Fruit fly (Drosophila melanogaster) whole organism, prepupa: ENCODE measurements around the gene mei-9.

ENCODE experiments used
- CG10631 ChIP-seq: fragments of 200-800 bp; sonication (Bioruptor generic); optimal IDR thresholded peaks from 2 replicates; lab custom pipeline; 2016; ENCODE audit warnings: missing biosample characterization, missing genetic modification characterization
- CG11762 ChIP-seq: fragments of 200-800 bp; sonication (Bioruptor generic); optimal IDR thresholded peaks from 3 replicates; lab custom pipeline; 2016; ENCODE audit warnings: missing biosample characterization, missing genetic modification characterization; ENCODE audit not compliant: insufficient read depth
- CG15336 ChIP-seq: fragments of 200-800 bp; sonication (Bioruptor generic); IDR thresholded peaks from 2 replicates; pipeline ENCODE4 v1.3.6; 2022; ENCODE audit warnings: missing biosample characterization, missing genetic modification characterization
- CG31627 ChIP-seq: fragments of 200-800 bp; sonication (Bioruptor generic); optimal IDR thresholded peaks from 3 replicates; lab custom pipeline; 2016; ENCODE audit warnings: missing biosample characterization, missing genetic modification characterization
- CG32006 ChIP-seq: fragments of 200-800 bp; sonication (Bioruptor generic); optimal IDR thresholded peaks from 3 replicates; lab custom pipeline; 2017; ENCODE audit warnings: missing biosample characterization, mild to moderate bottlenecking, missing genetic modification characterization
- CG34406 ChIP-seq: fragments of 200-800 bp; sonication (Bioruptor generic); optimal IDR thresholded peaks from 3 replicates; lab custom pipeline; 2016; ENCODE audit warnings: missing biosample characterization, missing genetic modification characterization
- CG3919 ChIP-seq: fragments of 200-800 bp; sonication (Bioruptor generic); optimal IDR thresholded peaks from 3 replicates; lab custom pipeline; 2016; ENCODE audit warnings: missing biosample characterization, missing genetic modification characterization
- CG4318 ChIP-seq: fragments of 200-800 bp; sonication (Bioruptor generic); optimal IDR thresholded peaks from 3 replicates; lab custom pipeline; 2017; ENCODE audit warnings: missing biosample characterization, mild to moderate bottlenecking, missing genetic modification characterization
- CG6163 ChIP-seq: fragments of 200-800 bp; sonication (Bioruptor generic); IDR thresholded peaks from 3 replicates; pipeline ENCODE4 v1.3.6; 2022; ENCODE audit warnings: missing biosample characterization, missing genetic modification characterization
- CG6276 ChIP-seq: fragments of 200-800 bp; sonication (Bioruptor generic); optimal IDR thresholded peaks from 2 replicates; lab custom pipeline; 2017; ENCODE audit warnings: missing biosample characterization, mild to moderate bottlenecking, missing genetic modification characterization
- CG6808 ChIP-seq: fragments of 200-800 bp; sonication (Bioruptor generic); optimal IDR thresholded peaks from 3 replicates; lab custom pipeline; 2017; ENCODE audit warnings: missing biosample characterization, missing genetic modification characterization, mild to moderate bottlenecking, moderate library complexity, missing genetic modification reagents
- CG6854 ChIP-seq: fragments of 200-800 bp; sonication (Bioruptor generic); optimal IDR thresholded peaks from 2 replicates; lab custom pipeline; 2017; ENCODE audit warnings: missing biosample characterization, mild to moderate bottlenecking, missing genetic modification characterization
- CG7368 ChIP-seq: fragments of 200-800 bp; sonication (Bioruptor generic); optimal IDR thresholded peaks from 3 replicates; lab custom pipeline; 2016; ENCODE audit warnings: missing biosample characterization, missing genetic modification characterization
- CG8319 ChIP-seq: fragments of 200-800 bp; sonication (Bioruptor generic); optimal IDR thresholded peaks from 3 replicates; lab custom pipeline; 2016; ENCODE audit warnings: missing biosample characterization, missing genetic modification characterization
- CG8632 ChIP-seq: fragments of 200-800 bp; sonication (Bioruptor generic); optimal IDR thresholded peaks from 3 replicates; lab custom pipeline; 2016; ENCODE audit warnings: missing biosample characterization, missing genetic modification characterization
- Eip78C ChIP-seq: fragments of 200-800 bp; sonication (Bioruptor generic); peaks from one replicate; lab custom pipeline; 2016; ENCODE audit warnings: missing biosample characterization, missing genetic modification characterization
- Eip93F ChIP-seq: fragments of 200-800 bp; sonication (Bioruptor generic); optimal IDR thresholded peaks from 2 replicates; lab custom pipeline; 2016; ENCODE audit warnings: missing biosample characterization, mild to moderate bottlenecking, missing genetic modification characterization
- Hr4 ChIP-seq: fragments of 200-800 bp; sonication (Bioruptor generic); optimal IDR thresholded peaks from 3 replicates; lab custom pipeline; 2016; ENCODE audit warnings: missing biosample characterization, missing genetic modification characterization
- Lpt ChIP-seq: fragments of 200-800 bp; sonication (Bioruptor generic); optimal IDR thresholded peaks from 3 replicates; lab custom pipeline; 2016; ENCODE audit warnings: missing biosample characterization, missing genetic modification characterization
- Met ChIP-seq: fragments of 200-800 bp; sonication (Bioruptor generic); optimal IDR thresholded peaks from 3 replicates; lab custom pipeline; 2016; ENCODE audit warnings: missing biosample characterization, missing genetic modification characterization
- OdsH ChIP-seq: fragments of 200-800 bp; sonication (Bioruptor generic); optimal IDR thresholded peaks from 3 replicates; lab custom pipeline; 2016; ENCODE audit warnings: missing biosample characterization, missing genetic modification characterization
- Smox ChIP-seq: fragments of 200-800 bp; sonication (Bioruptor generic); optimal IDR thresholded peaks from 3 replicates; lab custom pipeline; 2016; ENCODE audit warnings: missing biosample characterization, missing genetic modification characterization
- Sox14 ChIP-seq: fragments of 200-800 bp; sonication (Bioruptor generic); optimal IDR thresholded peaks from 3 replicates; lab custom pipeline; 2016; ENCODE audit warnings: missing biosample characterization, missing genetic modification characterization
- Sox15 ChIP-seq: fragments of 200-800 bp; sonication (Bioruptor generic); optimal IDR thresholded peaks from 3 replicates; lab custom pipeline; 2016; ENCODE audit warnings: missing biosample characterization, missing genetic modification characterization
- acj6 ChIP-seq: fragments of 200-800 bp; sonication (Bioruptor generic); optimal IDR thresholded peaks from 3 replicates; lab custom pipeline; 2016; ENCODE audit warnings: missing biosample characterization, missing genetic modification characterization
- cyc ChIP-seq: fragments of 200-800 bp; sonication (Bioruptor generic); optimal IDR thresholded peaks from 3 replicates; lab custom pipeline; 2016; ENCODE audit warnings: missing biosample characterization, missing genetic modification characterization
- eg ChIP-seq: fragments of 200-800 bp; sonication (Bioruptor generic); IDR thresholded peaks from 3 replicates; pipeline ENCODE4 v1.3.6; 2022; ENCODE audit warnings: missing biosample characterization, missing genetic modification characterization
- esn ChIP-seq: fragments of 200-800 bp; sonication (Bioruptor generic); optimal IDR thresholded peaks from 2 replicates; lab custom pipeline; 2016; ENCODE audit warnings: missing biosample characterization, mild to moderate bottlenecking, missing genetic modification characterization, moderate library complexity
- fd59A ChIP-seq: fragments of 200-800 bp; sonication (Bioruptor generic); optimal IDR thresholded peaks from 2 replicates; lab custom pipeline; 2017; ENCODE audit warnings: missing biosample characterization, mild to moderate bottlenecking, missing genetic modification characterization, missing genetic modification reagents
- fkh ChIP-seq: fragments of 200-800 bp; sonication (Bioruptor generic); optimal IDR thresholded peaks from 3 replicates; lab custom pipeline; 2017; ENCODE audit warnings: missing biosample characterization, mild to moderate bottlenecking, missing genetic modification characterization, moderate library complexity
- lz ChIP-seq: fragments of 200-800 bp; sonication (Bioruptor generic); optimal IDR thresholded peaks from 3 replicates; lab custom pipeline; 2016; ENCODE audit warnings: missing biosample characterization, missing genetic modification characterization
- net ChIP-seq: fragments of 200-800 bp; sonication (Bioruptor generic); optimal IDR thresholded peaks from 3 replicates; lab custom pipeline; 2016; ENCODE audit warnings: missing biosample characterization, missing genetic modification characterization
- pdm3 ChIP-seq: fragments of 200-800 bp; sonication (Bioruptor generic); optimal IDR thresholded peaks from 3 replicates; lab custom pipeline; 2016; ENCODE audit warnings: missing biosample characterization, missing genetic modification characterization
- salr ChIP-seq, 2 experiments: fragments of 200-800 bp; sonication (Bioruptor generic); optimal IDR thresholded peaks; 3 replicates each; lab custom pipeline; 2016 to 2018; ENCODE audit warnings: missing biosample characterization in 2 of 2, missing genetic modification characterization in 2 of 2, mild to moderate bottlenecking in 1 of 2
- spab ChIP-seq: fragments of 200-800 bp; sonication (Bioruptor generic); optimal IDR thresholded peaks from 2 replicates; lab custom pipeline; 2017; ENCODE audit warnings: missing biosample characterization, mild to moderate bottlenecking, missing genetic modification characterization, missing genetic modification reagents
- ss ChIP-seq, 2 experiments: fragments of 200-800 bp; sonication (Bioruptor generic); optimal IDR thresholded peaks; 2 replicates in 1 of 2; 3 replicates in 1 of 2; lab custom pipeline; 2017 to 2018; ENCODE audit warnings: mild to moderate bottlenecking in 2 of 2, missing biosample characterization in 2 of 2, missing genetic modification characterization in 2 of 2, moderate library complexity in 1 of 2
- svp ChIP-seq: fragments of 200-800 bp; sonication (Bioruptor generic); peaks from one replicate; lab custom pipeline; 2016; ENCODE audit warnings: missing biosample characterization, missing genetic modification characterization
- topi ChIP-seq: fragments of 200-800 bp; sonication (Bioruptor generic); optimal IDR thresholded peaks from 3 replicates; lab custom pipeline; 2016; ENCODE audit warnings: missing biosample characterization, missing genetic modification characterization
- vri ChIP-seq: fragments of 200-800 bp; sonication (Bioruptor generic); optimal IDR thresholded peaks from 3 replicates; lab custom pipeline; 2016; ENCODE audit warnings: missing biosample characterization, mild to moderate bottlenecking, missing genetic modification characterization

The mei-9 gene

dm6 chrX:4305980-4306379 lies 12.6 kb downstream of the mei-9 start:
- TF ChIP-seq Eip78C (GFP tag; lab: Kevin White, UChicago) (peak; percentile 56), Sox15 (no peak), fkh (GFP tag; lab: Kevin White, UChicago) (peak; percentile 7), OdsH (GFP tag; lab: Kevin White, UChicago) (no peak)

- TF ChIP-seq Hr4 (GFP tag; lab: Kevin White, UChicago) (no peak), acj6 (GFP tag; lab: Kevin White, UChicago) (no peak), CG4318 (GFP tag; lab: Kevin White, UChicago) (no peak), CG15336 (GFP tag; lab: Robert Waterston, UW) (no peak), CG6808 (GFP tag; lab: Kevin White, UChicago) (no peak), CG8319 (GFP tag; lab: Kevin White, UChicago) (no peak), svp (GFP tag; lab: Kevin White, UChicago) (no peak), Lpt (no peak)
Observed at dm6 chrX:4302246-4302645, 16.4 kb downstream of the mei-9 start, which contains the start of gene CG12692. CG12692 (minus strand) TSS chrX:4302346.

- TF ChIP-seq CG6854 (no peak), salr (GFP tag; optimal IDR thresholded peaks at IDR 0.05; lab: Kevin White, UChicago) (no peak)
Observed at dm6 chrX:4293418-4293817, 25.2 kb downstream of the mei-9 start.

- TF ChIP-seq CG3919 (GFP tag; lab: Kevin White, UChicago) (no peak), CG32006 (GFP tag; lab: Kevin White, UChicago) (no peak), esn (GFP tag; lab: Kevin White, UChicago) (no peak), lz (GFP tag; lab: Kevin White, UChicago) (no peak), svp (GFP tag; lab: Kevin White, UChicago) (no peak), CG8632 (GFP tag; lab: Kevin White, UChicago) (no peak), CG6276 (no peak), CG10631 (GFP tag; lab: Kevin White, UChicago) (no peak), Sox14 (GFP tag; lab: Kevin White, UChicago) (no peak), net (no peak)
Observed at dm6 chrX:4280769-4281168, 37.8 kb downstream of the mei-9 start.

dm6 chrX:4277861-4278260 lies 40.7 kb downstream of the mei-9 start, which contains the start of gene CG15578:
CG15578 (minus strand) TSS chrX:4277961.
- TF ChIP-seq Met (GFP tag; lab: Kevin White, UChicago) (no peak), CG34406 (no peak), spab (GFP tag; lab: Kevin White, UChicago) (no peak), CG11762 (GFP tag; lab: Kevin White, UChicago) (no peak), Eip93F (GFP tag; lab: Kevin White, UChicago) (no peak), ss (GFP tag; optimal IDR thresholded peaks at IDR 0.05; lab: Kevin White, UChicago) (no peak), Sox14 (GFP tag; lab: Kevin White, UChicago) (no peak), CG31627 (GFP tag; lab: Kevin White, UChicago) (no peak), fd59A (GFP tag; lab: Kevin White, UChicago) (no peak)

dm6 chrX:4276900-4277299 lies 41.7 kb downstream of the mei-9 start, which contains the start of gene CG15577:
CG15577 (minus strand) TSS chrX:4277000.
- TF ChIP-seq topi (GFP tag; lab: Kevin White, UChicago) (no peak), pdm3 (GFP tag; lab: Kevin White, UChicago) (no peak), CG6163 (GFP tag; lab: Robert Waterston, UW) (no peak), OdsH (GFP tag; lab: Kevin White, UChicago) (no peak), Smox (GFP tag; lab: Kevin White, UChicago) (no peak), cyc (GFP tag; lab: Kevin White, UChicago) (no peak), CG6276 (no peak), ss (GFP tag; optimal IDR thresholded peaks at IDR 0.05; lab: Kevin White, UChicago) (no peak), Eip78C (GFP tag; lab: Kevin White, UChicago) (no peak), spab (GFP tag; lab: Kevin White, UChicago) (no peak), CG8319 (GFP tag; lab: Kevin White, UChicago) (no peak), CG7368 (GFP tag; lab: Kevin White, UChicago) (no peak), vri (GFP tag; lab: Kevin White, UChicago) (no peak), eg (no peak)
